Worm (Caenorhabditis elegans): Measurements from ENCODE around the gene npr-2.

The npr-2 gene

ce11 chrIV:9617358-9617757, 37.4 kb upstream of the npr-2 start:
- TF ChIP-seq mep-1 (tag; optimal IDR thresholded peaks at IDR 0.05) = peak; percentile 27
- peak; percentile 43 for TF ChIP-seq lin-14 (GFP tag; optimal IDR thresholded peaks at IDR 0.05)
- TF ChIP-seq vab-15 (tag; optimal IDR thresholded peaks at IDR 0.05) = no peak
- TF ChIP-seq nhr-85 (tag) = peak; percentile 48
- TF ChIP-seq rnt-1 (tag; optimal IDR thresholded peaks at IDR 0.05) = peak; percentile 30
- TF ChIP-seq blmp-1 (tag; optimal IDR thresholded peaks at IDR 0.05) = peak; percentile 25
- TF ChIP-seq efl-1 (optimal IDR thresholded peaks at IDR 0.05) = no peak
- TF ChIP-seq efl-1 (GFP tag; optimal IDR thresholded peaks at IDR 0.05 in 1 of 2) = no peak
- TF ChIP-seq tlp-1 (tag; optimal IDR thresholded peaks at IDR 0.05) = no peak
- no peak for TF ChIP-seq pag-3 (tag; optimal IDR thresholded peaks at IDR 0.05; ENCODE audit: borderline replicate concordance, insufficient read depth)

ce11 chrIV:9615511-9615910, 35.6 kb upstream of the npr-2 start:
- TF ChIP-seq rnt-1 (tag; optimal IDR thresholded peaks at IDR 0.05) (peak; percentile 70), lin-14 (GFP tag; optimal IDR thresholded peaks at IDR 0.05) (peak; percentile 69), lsy-2 (tag; optimal IDR thresholded peaks at IDR 0.05) (peak in 1 of 2 experiments; percentile 28), efl-3 (GFP tag; optimal IDR thresholded peaks at IDR 0.05) (peak; percentile 76), sup-37 (GFP tag; optimal IDR thresholded peaks at IDR 0.05) (no peak), blmp-1 (tag; optimal IDR thresholded peaks at IDR 0.05) (peak; percentile 22), nhr-19 (GFP tag; conservative IDR thresholded peaks at IDR 0.05) (no peak), nhr-85 (tag) (peak; percentile 97), irx-1 (tag; optimal IDR thresholded peaks at IDR 0.05) (peak; percentile 39), unc-30 (tag; optimal IDR thresholded peaks at IDR 0.05) (no peak), ces-1 (GFP tag; optimal IDR thresholded peaks at IDR 0.05) (no peak), nhr-20 (tag; optimal IDR thresholded peaks at IDR 0.05) (peak; percentile 41), pqm-1 (tag; optimal IDR thresholded peaks at IDR 0.05) (no peak), nhr-47 (tag; optimal IDR thresholded peaks at IDR 0.05) (peak; percentile 16), dsc-1 (tag; optimal IDR thresholded peaks at IDR 0.05) (no peak), nhr-71 (tag; optimal IDR thresholded peaks at IDR 0.05) (peak; percentile 46), tlp-1 (tag; optimal IDR thresholded peaks at IDR 0.05) (no peak), snpc-4 (tag; optimal IDR thresholded peaks at IDR 0.05) (no peak), egl-27 (tag; optimal IDR thresholded peaks at IDR 0.05) (peak in 1 of 2 experiments; percentile 17), hlh-4 (tag; optimal IDR thresholded peaks at IDR 0.05) (no peak)

ce11 chrIV:9614695-9615094, 34.8 kb upstream of the npr-2 start, which contains the start of gene elt-1:
Gene elt-1 (plus strand): TSS chrIV:9614995.
- no peak for TF ChIP-seq nhr-12 (tag; optimal IDR thresholded peaks at IDR 0.05)
- no peak for TF ChIP-seq lin-35 (GFP tag; optimal IDR thresholded peaks at IDR 0.05)
- TF ChIP-seq nhr-84 (tag; optimal IDR thresholded peaks at IDR 0.05) = no peak
- TF ChIP-seq snpc-4 (tag; optimal IDR thresholded peaks at IDR 0.05) = no peak
- TF ChIP-seq Y116A8C.19 (tag; optimal IDR thresholded peaks at IDR 0.05; ENCODE audit: borderline replicate concordance) = no peak
- no peak for TF ChIP-seq hlh-4 (tag; optimal IDR thresholded peaks at IDR 0.05)
- no peak for TF ChIP-seq ama-1 (optimal IDR thresholded peaks at IDR 0.05)
- TF ChIP-seq lin-13 (GFP tag; optimal IDR thresholded peaks at IDR 0.05) = no peak

- no peak for TF ChIP-seq ama-1 (optimal IDR thresholded peaks at IDR 0.05)
- TF ChIP-seq blmp-1 (tag; optimal IDR thresholded peaks at IDR 0.05) = peak; percentile 3
- TF ChIP-seq lsy-2 (tag; optimal IDR thresholded peaks at IDR 0.05) = no peak
Observed at ce11 chrIV:9614060-9614459, 34.1 kb upstream of the npr-2 start.

ce11 chrIV:9613072-9613590, 33.2 kb upstream of the npr-2 start:
- no peak for TF ChIP-seq pqm-1 (tag; optimal IDR thresholded peaks at IDR 0.05)
- no peak for TF ChIP-seq ceh-82 (tag; optimal IDR thresholded peaks at IDR 0.05)
- TF ChIP-seq nhr-77 (tag; optimal IDR thresholded peaks at IDR 0.05) = no peak
- TF ChIP-seq jun-1 (tag; optimal IDR thresholded peaks at IDR 0.05) = no peak
- no peak for TF ChIP-seq efl-1 (optimal IDR thresholded peaks at IDR 0.05)
- TF ChIP-seq efl-1 (GFP tag; optimal IDR thresholded peaks at IDR 0.05 in 1 of 2) = peak in 1 of 2 experiments; percentile 49
